Worm (Caenorhabditis elegans) whole organism, late embryonic: ENCODE results near the gene C15F1.2.

ENCODE experiments used
- C08G9.2 ChIP-seq: sonication (generic microtip); optimal IDR thresholded peaks from 2 replicates; lab custom pipeline; 2016; ENCODE audit warnings: mild to moderate bottlenecking, missing genetic modification characterization, moderate library complexity, missing compliant biosample characterization
- C38D4.7 ChIP-seq: fragments of 200-800 bp; sonication (Bioruptor generic); optimal IDR thresholded peaks from 2 replicates; lab custom pipeline; 2018; ENCODE audit warnings: mild to moderate bottlenecking, missing genetic modification characterization, moderate library complexity, missing compliant biosample characterization
- F13H6.1 ChIP-seq: sonication (generic microtip); optimal IDR thresholded peaks from 2 replicates; lab custom pipeline; 2016; ENCODE audit warnings: missing genetic modification characterization, missing compliant biosample characterization
- Y22D7AL.16 ChIP-seq: sonication (generic microtip); optimal IDR thresholded peaks from 2 replicates; lab custom pipeline; 2016; ENCODE audit warnings: missing genetic modification characterization, missing compliant biosample characterization
- ahr-1 ChIP-seq: sonication (generic microtip); optimal IDR thresholded peaks from 2 replicates; lab custom pipeline; 2016; ENCODE audit warnings: missing genetic modification characterization, missing compliant biosample characterization
- ama-1 ChIP-seq: fragments of 150-350 bp; optimal IDR thresholded peaks from 2 replicates; lab custom pipeline; 2014
- ceh-19 ChIP-seq: fragments of 200-800 bp; sonication (Bioruptor generic); optimal IDR thresholded peaks from 2 replicates; lab custom pipeline; 2018; ENCODE audit warnings: mild to moderate bottlenecking, missing genetic modification characterization, missing compliant biosample characterization
- ceh-22 ChIP-seq: sonication (generic microtip); optimal IDR thresholded peaks from 2 replicates; lab custom pipeline; 2017; ENCODE audit warnings: missing biosample characterization, missing genetic modification characterization
- ceh-24 ChIP-seq: sonication (generic microtip); optimal IDR thresholded peaks from 2 replicates; lab custom pipeline; 2016; ENCODE audit warnings: mild to moderate bottlenecking, missing genetic modification characterization, missing compliant biosample characterization
- ceh-31 ChIP-seq: sonication (generic microtip); optimal IDR thresholded peaks from 2 replicates; lab custom pipeline; 2016; ENCODE audit warnings: missing genetic modification characterization, missing compliant biosample characterization
- ceh-34 ChIP-seq: sonication (generic microtip); optimal IDR thresholded peaks from 2 replicates; lab custom pipeline; 2016; ENCODE audit warnings: mild to moderate bottlenecking, missing genetic modification characterization, missing compliant biosample characterization
- ceh-6 ChIP-seq: fragments of 200-800 bp; sonication (Bioruptor generic); optimal IDR thresholded peaks from 2 replicates; lab custom pipeline; 2018; ENCODE audit warnings: mild to moderate bottlenecking, missing genetic modification characterization, missing compliant biosample characterization
- che-1 ChIP-seq: sonication (generic microtip); optimal IDR thresholded peaks from 2 replicates; lab custom pipeline; 2016; ENCODE audit warnings: mild to moderate bottlenecking, missing genetic modification characterization, missing compliant biosample characterization
- dmd-4 ChIP-seq: sonication (generic microtip); optimal IDR thresholded peaks from 2 replicates; lab custom pipeline; 2016; ENCODE audit warnings: borderline replicate concordance, missing genetic modification characterization, missing compliant biosample characterization
- elt-2 ChIP-seq: sonication (generic microtip); optimal IDR thresholded peaks from 2 replicates; lab custom pipeline; 2016; ENCODE audit warnings: missing genetic modification reagents, missing genetic modification characterization, missing compliant biosample characterization
- elt-4 ChIP-seq: sonication (generic microtip); optimal IDR thresholded peaks from 2 replicates; lab custom pipeline; 2016; ENCODE audit warnings: missing genetic modification characterization, missing compliant biosample characterization
- ets-4 ChIP-seq: sonication (generic microtip); optimal IDR thresholded peaks from 2 replicates; lab custom pipeline; 2016; ENCODE audit warnings: missing genetic modification characterization, missing compliant biosample characterization
- fkh-10 ChIP-seq: fragments of 150-350 bp; optimal IDR thresholded peaks from 2 replicates; lab custom pipeline; 2014; ENCODE audit warnings: missing biosample characterization, missing genetic modification reagents, missing genetic modification characterization
- fkh-6 ChIP-seq: sonication (generic microtip); optimal IDR thresholded peaks from 2 replicates; lab custom pipeline; 2016; ENCODE audit warnings: missing genetic modification characterization, missing compliant biosample characterization
- hlh-30 ChIP-seq: sonication (generic microtip); optimal IDR thresholded peaks from 2 replicates; lab custom pipeline; 2017; ENCODE audit warnings: antibody characterized with exemption, missing genetic modification characterization, missing compliant biosample characterization; ENCODE audit not compliant: insufficient read depth
- hlh-6 ChIP-seq: sonication (generic microtip); optimal IDR thresholded peaks from 2 replicates; lab custom pipeline; 2016; ENCODE audit warnings: missing genotype, missing genetic modification characterization, missing compliant biosample characterization
- lim-6 ChIP-seq: sonication (generic microtip); optimal IDR thresholded peaks from 2 replicates; lab custom pipeline; 2016; ENCODE audit warnings: missing genetic modification characterization, missing compliant biosample characterization
- lin-11 ChIP-seq: fragments of 200-800 bp; sonication (Bioruptor generic); optimal IDR thresholded peaks from 2 replicates; lab custom pipeline; 2018; ENCODE audit warnings: mild to moderate bottlenecking, missing genetic modification characterization, missing compliant biosample characterization
- madf-2 ChIP-seq: sonication (generic microtip); optimal IDR thresholded peaks from 2 replicates; lab custom pipeline; 2017; ENCODE audit warnings: missing genetic modification characterization, missing compliant biosample characterization
- nfya-1 ChIP-seq: sonication (generic microtip); optimal IDR thresholded peaks from 2 replicates; lab custom pipeline; 2017; ENCODE audit warnings: missing genetic modification characterization, mild to moderate bottlenecking, missing compliant biosample characterization, antibody characterized with exemption, moderate library complexity
- nhr-11 ChIP-seq: fragments of 150-350 bp; optimal IDR thresholded peaks from 2 replicates; lab custom pipeline; 2014; ENCODE audit warnings: missing biosample characterization, missing genetic modification characterization
- pax-1 ChIP-seq: fragments of 150-350 bp; optimal IDR thresholded peaks from 2 replicates; lab custom pipeline; 2014; ENCODE audit warnings: missing biosample characterization, missing genetic modification characterization
- pha-4 ChIP-seq: fragments of 150-350 bp; optimal IDR thresholded peaks from 2 replicates; lab custom pipeline; 2018; ENCODE audit warnings: missing biosample characterization, missing genetic modification reagents, missing genetic modification characterization
- pqm-1 ChIP-seq: sonication (generic microtip); optimal IDR thresholded peaks from 2 replicates; lab custom pipeline; 2016; ENCODE audit warnings: missing genetic modification characterization, missing compliant biosample characterization
- pros-1 ChIP-seq: fragments of 150-350 bp; optimal IDR thresholded peaks from 2 replicates; lab custom pipeline; 2014; ENCODE audit warnings: missing biosample characterization, missing genetic modification reagents, missing genetic modification characterization
- ref-2 ChIP-seq: sonication (generic microtip); optimal IDR thresholded peaks from 2 replicates; lab custom pipeline; 2016; ENCODE audit warnings: missing genetic modification characterization, missing compliant biosample characterization
- sox-4 ChIP-seq: sonication (generic microtip); optimal IDR thresholded peaks from 2 replicates; lab custom pipeline; 2017; ENCODE audit warnings: mild to moderate bottlenecking, missing genetic modification characterization, inconsistent platforms, missing compliant biosample characterization
- ttx-3 ChIP-seq: sonication (generic microtip); optimal IDR thresholded peaks from 2 replicates; lab custom pipeline; 2016; ENCODE audit warnings: missing genetic modification reagents, missing genetic modification characterization, missing compliant biosample characterization
- unc-3 ChIP-seq, 2 experiments: fragments of 200-800 bp in 1 of 2; sonication (Bioruptor generic) in 1 of 2; sonication (generic microtip) in 1 of 2; conservative IDR thresholded peaks in 1 of 2; optimal IDR thresholded peaks in 1 of 2; 2 replicates each; pipeline versions ENCODE4 v1.3.6 to Lab custom; 2016 to 2022; ENCODE audit warnings: missing compliant biosample characterization in 2 of 2, missing genetic modification characterization in 2 of 2, missing genetic modification reagents in 1 of 2
- unc-42 ChIP-seq: sonication (generic microtip); optimal IDR thresholded peaks from 2 replicates; lab custom pipeline; 2016; ENCODE audit warnings: missing genotype, missing genetic modification characterization, missing compliant biosample characterization
- unc-86 ChIP-seq: sonication (generic microtip); optimal IDR thresholded peaks from 2 replicates; lab custom pipeline; 2016; ENCODE audit warnings: missing genetic modification characterization, missing compliant biosample characterization
- zip-5 ChIP-seq: sonication (generic microtip); optimal IDR thresholded peaks from 2 replicates; lab custom pipeline; 2016; ENCODE audit warnings: missing genetic modification characterization, missing compliant biosample characterization
- ztf-16 ChIP-seq: sonication (generic microtip); optimal IDR thresholded peaks from 2 replicates; lab custom pipeline; 2017; ENCODE audit warnings: missing genetic modification characterization, missing compliant biosample characterization

The C15F1.2 gene

ce11 chrII:6979646-6980045 is at the start of gene C15F1.2:
Gene C15F1.2, plus strand, starts transcription at chrII:6979953.
- TF ChIP-seq dmd-4 (tag; lab: Kevin White, UChicago): no peak
- no peak for TF ChIP-seq lin-11
- TF ChIP-seq che-1 (tag; lab: Kevin White, UChicago): no peak
- TF ChIP-seq C38D4.7 (GFP tag; lab: Kevin White, UChicago): no peak
- no peak for TF ChIP-seq zip-5
- no peak for TF ChIP-seq Y22D7AL.16 (tag; lab: Kevin White, UChicago)
- TF ChIP-seq F13H6.1 (tag; lab: Kevin White, UChicago): no peak
- no peak for TF ChIP-seq madf-2
- no peak for TF ChIP-seq pqm-1 (tag; lab: Kevin White, UChicago)
- TF ChIP-seq ceh-22 (tag; lab: Kevin White, UChicago): no peak
- no peak for TF ChIP-seq ets-4 (tag; lab: Kevin White, UChicago)
- no peak for TF ChIP-seq lim-6
- TF ChIP-seq ref-2: no peak
- no peak for TF ChIP-seq pros-1 (tag; lab: Kevin White, UChicago)
- no peak for TF ChIP-seq elt-4 (tag; lab: Kevin White, UChicago)
- TF ChIP-seq, all 69 proteins: peak for 0

- TF ChIP-seq sox-4 (tag; lab: Kevin White, UChicago) (no peak), ttx-3 (tag; lab: Kevin White, UChicago) (no peak), elt-2 (tag; lab: Kevin White, UChicago) (no peak), pha-4 (tag; lab: Kevin White, UChicago) (no peak), hlh-6 (no peak), unc-42 (tag; lab: Kevin White, UChicago) (no peak), elt-4 (tag; lab: Kevin White, UChicago) (no peak), ztf-16 (tag; lab: Kevin White, UChicago) (no peak), Y22D7AL.16 (tag; lab: Kevin White, UChicago) (no peak), ahr-1 (tag; lab: Kevin White, UChicago) (no peak), C08G9.2 (no peak), unc-86 (tag; lab: Kevin White, UChicago) (no peak), fkh-10 (GFP tag; lab: Kevin White, UChicago) (no peak), nhr-11 (tag; lab: Kevin White, UChicago) (no peak), pax-1 (tag; lab: Kevin White, UChicago) (no peak)
Observed at ce11 chrII:6930072-6930471, 49.7 kb upstream of the C15F1.2 start.

ce11 chrII:6932978-6933377 is 46.8 kb upstream of the C15F1.2 start:
- no peak for TF ChIP-seq nfya-1 (tag; lab: Kevin White, UChicago)
- TF ChIP-seq ceh-24 (tag; lab: Kevin White, UChicago): no peak
- no peak for TF ChIP-seq hlh-30 (tag; lab: Kevin White, UChicago)
- TF ChIP-seq ceh-6: no peak
- no peak for TF ChIP-seq unc-42 (tag; lab: Kevin White, UChicago)
- no peak for TF ChIP-seq dmd-4 (tag; lab: Kevin White, UChicago)
- TF ChIP-seq Y22D7AL.16 (tag; lab: Kevin White, UChicago): no peak

- TF ChIP-seq ama-1 (lab: Kevin White, UChicago) (no peak), C08G9.2 (no peak), unc-3 (GFP tag; conservative IDR thresholded peaks at IDR 0.05; lab: Robert Waterston, UW) (no peak), unc-3 (tag; optimal IDR thresholded peaks at IDR 0.05; lab: Kevin White, UChicago) (no peak), ceh-19 (GFP tag; lab: Kevin White, UChicago) (peak; percentile 25), ttx-3 (tag; lab: Kevin White, UChicago) (no peak), ceh-31 (tag; lab: Kevin White, UChicago) (no peak), elt-2 (tag; lab: Kevin White, UChicago) (no peak), ceh-34 (tag; lab: Kevin White, UChicago) (peak; percentile 92), ceh-24 (tag; lab: Kevin White, UChicago) (no peak), fkh-6 (no peak)
- TF ChIP-seq, all 69 proteins: peak for 2
Observed at ce11 chrII:6934729-6935128, 45.0 kb upstream of the C15F1.2 start.
